Worm (Caenorhabditis elegans): Measurements from ENCODE around the gene F26C11.3.

Gene F26C11.3

DNA sequence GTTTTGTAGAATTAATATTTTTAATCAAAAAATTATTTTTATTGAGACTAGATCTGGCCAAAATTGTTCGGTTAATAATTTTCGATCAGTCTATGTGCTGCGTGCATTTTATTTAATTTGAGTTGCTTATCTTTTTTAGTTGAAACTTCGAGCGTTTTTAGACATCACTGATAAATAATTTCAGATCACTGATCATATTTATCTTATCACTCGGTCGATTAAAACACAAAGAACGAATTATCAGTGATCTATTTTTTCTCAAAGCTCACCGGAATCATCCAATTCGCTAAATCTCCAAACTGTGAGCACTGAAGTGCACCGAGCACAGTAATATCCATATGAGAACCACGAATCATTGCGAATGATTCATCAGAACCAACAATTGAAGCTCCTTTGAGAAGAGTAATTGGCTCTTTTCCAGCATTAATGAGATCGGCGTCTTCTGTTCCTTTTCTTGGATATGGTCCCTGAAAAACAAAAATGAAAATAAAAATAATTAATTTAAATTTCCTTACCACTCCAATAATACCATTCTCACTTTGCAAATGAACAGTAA is 20.2 kb upstream of the F26C11.3 start (continued):
- TF ChIP-seq T26A8.4 (GFP tag; IDR thresholded peaks at IDR 0.05) (no peak), mxl-3 (GFP tag; optimal IDR thresholded peaks at IDR 0.05) (no peak), ctbp-1 (GFP tag; IDR thresholded peaks at IDR 0.05) (no peak), nhr-6 (tag; optimal IDR thresholded peaks at IDR 0.05) (no peak), lin-38 (GFP tag; IDR thresholded peaks at IDR 0.05) (no peak), ceh-32 (tag; optimal IDR thresholded peaks at IDR 0.05; ENCODE audit: poor library complexity) (no peak), F37D6.2 (tag; optimal IDR thresholded peaks at IDR 0.05) (no peak), dmd-6 (GFP tag; IDR thresholded peaks at IDR 0.05) (peak; percentile 64), nhr-28 (tag; optimal IDR thresholded peaks at IDR 0.05) (peak; percentile 1), spr-1 (tag; optimal IDR thresholded peaks at IDR 0.05) (no peak), dve-1 (tag; optimal IDR thresholded peaks at IDR 0.05; ENCODE audit: insufficient read depth) (peak; percentile 68)

DNA sequence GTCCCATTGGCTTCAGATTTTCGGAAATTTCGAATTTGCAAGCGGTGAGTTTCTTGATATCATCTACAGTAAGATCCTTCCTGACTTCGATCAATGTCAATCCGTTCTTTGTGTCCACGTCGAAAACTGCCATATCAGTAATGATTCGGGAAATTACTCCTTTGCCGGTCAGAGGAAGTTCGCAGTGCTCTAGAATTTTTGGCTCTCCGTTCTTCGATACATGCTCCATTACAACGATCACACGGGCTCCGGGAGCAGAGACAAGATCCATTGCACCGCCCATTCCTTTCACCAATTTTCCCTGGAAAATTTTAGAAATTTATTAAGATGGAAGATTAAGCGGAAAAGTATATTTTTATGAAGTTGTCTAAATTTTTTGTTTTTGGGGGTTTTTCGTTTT is 19.7 kb upstream of the F26C11.3 start:
- TF ChIP-seq cey-2 (tag; optimal IDR thresholded peaks at IDR 0.05; ENCODE audit: borderline replicate concordance, insufficient read depth) (no peak), hlh-30 (tag; optimal IDR thresholded peaks at IDR 0.05; ENCODE audit: insufficient read depth) (no peak), egl-43 (GFP tag; IDR thresholded peaks at IDR 0.05) (peak; percentile 58; the same call in 1 of the 2 replicates), hif-1 (tag; optimal IDR thresholded peaks at IDR 0.05) (no peak), mxl-2 (GFP tag; conservative IDR thresholded peaks at IDR 0.05) (no peak), ceh-44 (GFP tag; IDR thresholded peaks at IDR 0.05) (no peak), ZK337.2 (GFP tag; IDR thresholded peaks at IDR 0.05) (0 out of 2 replicates have a peak, but pooled peaks have one; percentile 15), nhr-42 (GFP tag; IDR thresholded peaks at IDR 0.05) (no peak), Y48G9A.11 (GFP tag; IDR thresholded peaks at IDR 0.05) (0 out of 2 replicates have a peak, but pooled peaks have one; percentile 38), ZK546.5 (tag; optimal IDR thresholded peaks at IDR 0.05) (no peak), daf-12 (tag; optimal IDR thresholded peaks at IDR 0.05) (no peak), mes-2 (tag; optimal IDR thresholded peaks at IDR 0.05; ENCODE audit: poor library complexity, severe bottlenecking) (peak; percentile 48), Y105C5A.15 (GFP tag; IDR thresholded peaks at IDR 0.05) (no peak), aly-2 (tag; optimal IDR thresholded peaks at IDR 0.05) (no peak), ceh-82 (tag; optimal IDR thresholded peaks at IDR 0.05) (no peak), Y5F2A.4 (GFP tag; optimal IDR thresholded peaks at IDR 0.05) (no peak), gei-8 (GFP tag; optimal IDR thresholded peaks at IDR 0.05) (no peak), attf-4 (tag; optimal IDR thresholded peaks at IDR 0.05) (no peak), arid-1 (GFP tag; conservative IDR thresholded peaks at IDR 0.05) (0 out of 2 replicates have a peak, but pooled peaks have one; percentile 32), mep-1 (tag; optimal IDR thresholded peaks at IDR 0.05) (no peak), duxl-1 (tag; optimal IDR thresholded peaks at IDR 0.05; ENCODE audit: poor library complexity) (peak; percentile 8), fos-1 (tag; optimal IDR thresholded peaks at IDR 0.05) (no peak), daf-16 (GFP tag; optimal IDR thresholded peaks at IDR 0.05) (no peak), daf-16 (tag; optimal IDR thresholded peaks at IDR 0.05) (peak; percentile 14), nhr-10 (tag; optimal IDR thresholded peaks at IDR 0.05) (no peak), dpl-1 (GFP tag; optimal IDR thresholded peaks at IDR 0.05) (no peak), ceh-28 (tag; optimal IDR thresholded peaks at IDR 0.05) (no peak), madf-5 (GFP tag; IDR thresholded peaks at IDR 0.05) (0 out of 4 replicates have a peak, but pooled peaks of 1 of the 2 experiments have one; percentile 36), lir-3 (tag; optimal IDR thresholded peaks at IDR 0.05) (no peak), snpc-1.2 (GFP tag; IDR thresholded peaks at IDR 0.05) (peak; percentile 21; the same call in 1 of the 2 replicates), vab-7 (GFP tag; IDR thresholded peaks at IDR 0.05) (no peak), fkh-10 (GFP tag; optimal IDR thresholded peaks at IDR 0.05) (no peak), ctbp-1 (GFP tag; IDR thresholded peaks at IDR 0.05) (0 out of 2 replicates have a peak, but pooled peaks have one; percentile 24), php-3 (GFP tag; IDR thresholded peaks at IDR 0.05) (0 out of 2 replicates have a peak, but pooled peaks have one; percentile 32), D1046.2 (GFP tag; IDR thresholded peaks at IDR 0.05) (0 out of 2 replicates have a peak, but pooled peaks have one; percentile 25), unc-62 (GFP tag; optimal IDR thresholded peaks at IDR 0.05 in 1 of 2) (no peak), unc-62 (tag; optimal IDR thresholded peaks at IDR 0.05) (no peak), F10B5.3 (tag; optimal IDR thresholded peaks at IDR 0.05) (no peak), skn-1 (tag; optimal IDR thresholded peaks at IDR 0.05) (no peak)

Measured in whole organism, L4 larva.